Worm (Caenorhabditis elegans): ENCODE data around the gene F44E7.9.

F44E7.9 gene

DNA sequence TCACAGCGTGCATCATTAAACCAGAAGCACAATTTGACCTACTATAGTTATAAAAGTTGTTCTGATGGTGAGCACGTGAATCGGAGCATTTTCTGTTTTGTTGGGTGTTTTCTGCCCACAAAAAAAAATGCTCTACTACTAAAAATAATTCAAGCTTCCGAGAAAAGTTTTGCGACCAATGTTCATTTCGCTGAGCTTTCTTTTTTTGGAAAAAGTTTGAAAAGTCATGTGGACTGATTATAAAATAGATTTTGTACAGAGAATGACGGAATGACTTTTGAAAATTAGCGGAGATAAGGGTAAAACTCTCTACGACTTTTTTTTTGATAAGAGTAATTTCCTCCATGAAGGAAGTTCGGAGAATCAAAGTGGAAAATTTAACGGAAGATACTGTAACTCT lies 21.5 kb upstream of the F44E7.9 start:
- peak; percentile 76 for TF ChIP-seq elt-2 (tag; optimal IDR thresholded peaks at IDR 0.05)
- TF ChIP-seq lin-14 (GFP tag; optimal IDR thresholded peaks at IDR 0.05) = peak; percentile 23
- no peak for TF ChIP-seq F16B12.6 (tag; optimal IDR thresholded peaks at IDR 0.05)
- peak; percentile 67 for TF ChIP-seq fkh-8 (tag; optimal IDR thresholded peaks at IDR 0.05)
- TF ChIP-seq nhr-19 (GFP tag; conservative IDR thresholded peaks at IDR 0.05) = 0 out of 2 replicates have a peak, but pooled peaks have one; percentile 3
- TF ChIP-seq nhr-47 (tag; optimal IDR thresholded peaks at IDR 0.05) = peak; percentile 39
- TF ChIP-seq nhr-71 (tag; optimal IDR thresholded peaks at IDR 0.05) = peak; percentile 58
- TF ChIP-seq tbx-2 (tag; optimal IDR thresholded peaks at IDR 0.05) = no peak
- peak; percentile 57 for TF ChIP-seq sox-4 (tag; optimal IDR thresholded peaks at IDR 0.05)
- no peak for TF ChIP-seq egl-13 (tag; optimal IDR thresholded peaks at IDR 0.05)
- TF ChIP-seq fos-1 (tag; optimal IDR thresholded peaks at IDR 0.05) = no peak

DNA sequence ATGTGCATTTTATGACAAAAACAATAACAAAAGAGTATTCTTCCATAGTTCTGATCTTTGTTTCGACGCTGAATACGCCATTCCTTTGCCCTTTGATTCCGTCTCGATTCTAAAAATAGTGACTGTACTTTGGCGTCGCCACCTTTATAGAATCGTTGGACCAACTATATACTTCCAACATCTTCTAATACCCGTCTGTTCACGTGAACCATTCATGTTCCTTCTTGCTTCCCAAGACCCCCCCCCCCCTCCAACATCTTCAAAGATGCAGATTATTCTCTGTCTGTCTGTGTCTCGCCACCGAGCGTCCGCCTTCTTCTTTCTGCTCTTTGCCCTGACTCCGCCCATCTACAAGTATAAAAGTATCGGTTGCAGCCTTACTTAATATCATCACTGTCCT lies 21.0 kb upstream of the F44E7.9 start:
- TF ChIP-seq lin-14 (GFP tag; optimal IDR thresholded peaks at IDR 0.05) (peak; percentile 25), efl-3 (GFP tag; optimal IDR thresholded peaks at IDR 0.05) (no peak), nhr-19 (GFP tag; conservative IDR thresholded peaks at IDR 0.05) (peak; percentile 49), nhr-85 (tag) (peak; percentile 74)

DNA sequence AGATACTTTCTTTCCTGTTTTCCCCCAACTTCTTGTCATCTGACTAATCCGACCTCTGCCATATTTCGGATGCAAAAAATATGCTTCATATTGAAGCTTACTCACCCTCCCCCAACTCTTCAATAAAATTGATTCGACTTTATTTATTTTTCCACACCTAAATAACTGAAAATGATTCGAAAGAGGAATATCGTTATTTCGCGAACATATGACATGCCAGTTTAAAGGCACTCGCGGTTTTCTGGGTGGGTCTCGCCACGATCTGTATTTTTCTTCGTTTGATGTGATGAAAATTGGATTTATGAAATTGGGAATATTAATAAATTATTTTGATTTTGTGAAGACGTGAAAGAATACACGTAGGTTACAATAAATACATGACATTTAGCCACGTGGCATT lies 19.4 kb upstream of the F44E7.9 start, which contains the start of gene F44E7.3:
F44E7.3 (plus strand) TSS at position 319 of the 400 bp plus-strand sequence.
- TF ChIP-seq fos-1 (tag; optimal IDR thresholded peaks at IDR 0.05) = no peak
- TF ChIP-seq xbp-1 (tag; optimal IDR thresholded peaks at IDR 0.05) = no peak
- no peak for TF ChIP-seq nhr-77 (tag; optimal IDR thresholded peaks at IDR 0.05)
- TF ChIP-seq fkh-8 (tag; optimal IDR thresholded peaks at IDR 0.05) = no peak
- TF ChIP-seq mep-1 (tag; optimal IDR thresholded peaks at IDR 0.05) = no peak
- TF ChIP-seq lin-14 (GFP tag; optimal IDR thresholded peaks at IDR 0.05) = no peak
- TF ChIP-seq snpc-4 (tag; optimal IDR thresholded peaks at IDR 0.05) = no peak
- TF ChIP-seq unc-86 (tag; optimal IDR thresholded peaks at IDR 0.05) = no peak
- no peak for TF ChIP-seq dpl-1 (GFP tag; optimal IDR thresholded peaks at IDR 0.05)
- TF ChIP-seq elt-2 (tag; optimal IDR thresholded peaks at IDR 0.05) = no peak

DNA sequence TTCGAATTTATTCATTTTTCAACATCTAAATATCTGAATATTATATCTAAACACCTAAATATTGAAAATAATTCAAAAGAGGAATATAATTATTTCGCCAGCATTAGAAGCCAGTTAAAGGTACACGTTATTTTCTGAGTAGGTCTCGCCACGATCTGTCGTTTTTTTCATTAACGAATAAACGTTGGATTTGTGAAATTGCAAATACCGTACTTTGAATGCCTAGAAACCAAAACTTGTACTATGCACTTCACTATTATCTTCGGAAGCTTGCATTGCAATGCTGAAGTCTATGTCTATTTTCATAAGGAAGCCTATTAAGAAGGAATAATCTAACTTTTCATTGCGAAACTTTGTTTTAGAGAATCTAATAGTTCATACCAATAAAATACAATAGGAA lies 18.5 kb upstream of the F44E7.9 start:
- TF ChIP-seq Y116A8C.19 (tag; optimal IDR thresholded peaks at IDR 0.05; ENCODE audit: borderline replicate concordance) (no peak), nhr-237 (tag; optimal IDR thresholded peaks at IDR 0.05) (no peak), ceh-90 (tag; optimal IDR thresholded peaks at IDR 0.05) (no peak), egl-27 (tag; optimal IDR thresholded peaks at IDR 0.05) (no peak), nhr-11 (tag; optimal IDR thresholded peaks at IDR 0.05) (no peak), nhr-20 (tag; optimal IDR thresholded peaks at IDR 0.05) (no peak), elt-2 (tag; optimal IDR thresholded peaks at IDR 0.05) (no peak), nhr-47 (tag; optimal IDR thresholded peaks at IDR 0.05) (no peak), sox-4 (tag; optimal IDR thresholded peaks at IDR 0.05) (no peak), lin-39 (tag; optimal IDR thresholded peaks at IDR 0.05) (no peak), snu-23 (GFP tag; optimal IDR thresholded peaks at IDR 0.05) (no peak), grh-1 (GFP tag; IDR thresholded peaks at IDR 0.05) (no peak), C34B4.2 (tag; optimal IDR thresholded peaks at IDR 0.05) (no peak), skn-1 (tag; optimal IDR thresholded peaks at IDR 0.05) (no peak)

DNA sequence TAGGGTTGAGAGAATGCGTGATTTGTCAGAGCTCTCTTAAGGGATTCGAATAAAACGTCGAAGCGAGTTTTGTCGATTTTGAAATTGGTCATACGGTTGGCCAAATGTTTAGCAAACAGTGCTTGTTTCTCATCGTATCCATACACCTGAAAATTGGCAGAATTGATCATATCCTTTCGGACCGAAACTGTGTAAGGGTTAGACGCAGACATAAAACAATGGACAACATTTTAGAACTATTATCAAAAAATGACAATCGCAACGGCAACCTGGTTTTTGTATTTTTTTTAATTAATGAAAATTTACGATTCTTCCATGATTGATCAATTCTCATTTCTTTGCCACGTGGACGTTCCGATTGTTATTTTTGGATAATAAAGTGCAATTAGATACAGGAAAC lies 16.9 kb upstream of the F44E7.9 start:
- TF ChIP-seq hpl-2 (GFP tag; optimal IDR thresholded peaks at IDR 0.05) = no peak
- TF ChIP-seq efl-1 (optimal IDR thresholded peaks at IDR 0.05) = no peak
- TF ChIP-seq efl-1 (GFP tag; optimal IDR thresholded peaks at IDR 0.05 in 1 of 2) = peak in 1 of 2 experiments; percentile 91
- TF ChIP-seq grh-1 (GFP tag; IDR thresholded peaks at IDR 0.05) = no peak
- TF ChIP-seq mef-2 (tag; optimal IDR thresholded peaks at IDR 0.05) = no peak

DNA sequence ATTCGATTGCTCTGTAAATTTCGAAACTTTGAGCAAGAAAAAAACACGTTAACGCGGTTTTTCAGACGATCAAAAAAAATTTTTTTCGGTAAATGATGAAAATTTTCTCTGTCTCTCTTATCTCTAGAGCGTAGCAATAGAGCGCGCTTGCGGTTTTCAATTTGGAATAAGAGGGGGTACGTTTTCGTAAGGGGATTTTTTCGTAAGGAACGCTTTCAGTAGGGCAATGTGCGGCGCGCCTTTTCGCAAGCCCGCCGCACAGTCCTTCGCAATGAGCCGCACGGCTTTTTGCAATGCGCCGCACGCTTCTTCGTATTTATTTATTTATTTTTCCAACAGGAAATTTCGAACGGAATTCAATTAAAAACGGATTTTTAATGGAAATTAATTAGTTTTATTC lies 14.1 kb upstream of the F44E7.9 start, which contains the start of gene F44E7.4:
F44E7.4 (minus strand) TSS at position 13 of the 400 bp plus-strand sequence.
- peak; percentile 71 for TF ChIP-seq lin-14 (GFP tag; optimal IDR thresholded peaks at IDR 0.05)
- peak; percentile 2 for TF ChIP-seq dsc-1 (tag; optimal IDR thresholded peaks at IDR 0.05)
- peak; percentile 49 to 55 for TF ChIP-seq efl-1 (optimal IDR thresholded peaks at IDR 0.05)
- TF ChIP-seq efl-1 (GFP tag; optimal IDR thresholded peaks at IDR 0.05 in 1 of 2) = peak in 1 of 2 experiments; percentile 44
- peak; percentile 61 for TF ChIP-seq rnt-1 (tag; optimal IDR thresholded peaks at IDR 0.05)
- peak; percentile 50 for TF ChIP-seq lin-13 (GFP tag; optimal IDR thresholded peaks at IDR 0.05)
- TF ChIP-seq C16A3.4 (tag; optimal IDR thresholded peaks at IDR 0.05) = peak; percentile 27
- TF ChIP-seq swsn-7 (tag; optimal IDR thresholded peaks at IDR 0.05) = peak; percentile 49
- TF ChIP-seq snu-23 (GFP tag; optimal IDR thresholded peaks at IDR 0.05) = peak; percentile 69
- TF ChIP-seq ceh-88 (GFP tag; IDR thresholded peaks at IDR 0.05) = peak; percentile 87
- peak; percentile 85 for TF ChIP-seq grh-1 (GFP tag; IDR thresholded peaks at IDR 0.05)
- TF ChIP-seq skn-1 (tag; optimal IDR thresholded peaks at IDR 0.05) = peak; percentile 65
- TF ChIP-seq lin-35 (GFP tag; optimal IDR thresholded peaks at IDR 0.05) = peak; percentile 21 to 39
- TF ChIP-seq fkh-8 (tag; optimal IDR thresholded peaks at IDR 0.05) = peak; percentile 27
- TF ChIP-seq unc-98 (GFP tag; IDR thresholded peaks at IDR 0.05) = 0 out of 2 replicates have a peak, but pooled peaks have one; percentile 25
- TF ChIP-seq mep-1 (tag; optimal IDR thresholded peaks at IDR 0.05) = peak; percentile 27
- TF ChIP-seq tbx-2 (tag; optimal IDR thresholded peaks at IDR 0.05) = peak; percentile 37
- TF ChIP-seq isw-1 (GFP tag; IDR thresholded peaks at IDR 0.05) = peak; percentile 91
- peak; percentile 96 for TF ChIP-seq nhr-19 (GFP tag; conservative IDR thresholded peaks at IDR 0.05)
